Worm (Caenorhabditis elegans) whole organism, L4/young adult: ENCODE measurements around the gene C14A4.9.

ENCODE experiments used
- W03F9.2 ChIP-seq: fragments of 150-350 bp; optimal IDR thresholded peaks from 2 replicates; lab custom pipeline; 2014; ENCODE audit warnings: missing biosample characterization, missing genetic modification characterization
- dao-5 ChIP-seq: sonication (generic microtip); optimal IDR thresholded peaks from 2 replicates; lab custom pipeline; 2016; ENCODE audit warnings: missing genotype, missing genetic modification characterization, moderate library complexity, missing compliant biosample characterization
- him-1 ChIP-seq: sonication (generic microtip); optimal IDR thresholded peaks from 2 replicates; lab custom pipeline; 2016; ENCODE audit warnings: missing genotype, missing genetic modification reagents, missing genetic modification characterization, missing compliant biosample characterization

- no peak for TF ChIP-seq W03F9.2
- TF ChIP-seq dao-5, result no peak
- no peak for TF ChIP-seq him-1 (tag; lab: Kevin White, UChicago)
These were observed 27.9 kb downstream of the C14A4.9 start for ce11 chrII:10627086-10627485.
